Worm (Caenorhabditis elegans): ENCODE data around the gene pmk-2.
A peak's percentile ranks its signal among the peaks of the same experiment; 100 is the strongest.

Gene pmk-2

DNA sequence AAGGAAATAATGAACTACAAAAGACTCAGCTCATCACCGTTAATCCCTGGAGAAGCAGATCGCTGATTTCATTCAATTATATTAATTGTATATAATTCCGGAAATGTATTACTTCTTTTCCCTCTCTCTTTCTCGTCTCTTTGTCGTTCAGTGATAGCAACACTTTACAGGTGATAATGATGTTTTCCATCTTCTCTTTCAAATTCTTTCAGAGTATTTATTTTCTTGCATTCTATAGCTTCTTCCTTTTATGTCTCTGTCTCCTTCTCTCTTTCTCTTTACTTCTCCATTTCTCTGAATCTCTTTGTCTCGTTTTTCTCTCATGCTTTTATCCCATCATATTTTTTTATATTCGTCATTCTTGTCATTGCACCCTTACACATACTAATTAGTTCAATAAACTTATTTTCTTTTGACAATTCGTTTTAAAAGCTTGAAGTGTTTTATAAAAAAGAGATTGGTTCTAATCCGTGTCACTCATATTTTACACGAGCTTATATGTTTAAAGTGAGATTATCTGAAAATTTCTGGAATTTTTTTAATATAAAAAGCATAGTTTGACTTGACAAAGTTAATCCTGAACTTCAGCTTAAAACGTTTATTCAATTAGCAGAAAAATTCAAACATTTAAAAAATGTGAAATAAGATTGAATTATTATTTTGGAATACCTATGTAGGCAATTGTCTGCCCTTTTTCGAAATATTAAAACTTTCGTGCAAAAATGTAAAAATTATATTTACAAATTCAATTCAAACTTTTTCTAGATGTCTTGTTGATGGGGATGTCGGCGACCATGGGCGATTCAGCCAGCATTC, at the start of gene pmk-2:
pmk-2 (plus strand) TSS at position 766 of the 816 bp plus-strand sequence.
- peak; percentile 4 for TF ChIP-seq snpc-4 (tag; optimal IDR thresholded peaks at IDR 0.05)
- TF ChIP-seq lsy-2 (tag; optimal IDR thresholded peaks at IDR 0.05): peak in 1 of 2 experiments; percentile 54
- no peak for TF ChIP-seq mab-5 (tag; optimal IDR thresholded peaks at IDR 0.05)
- TF ChIP-seq crh-2 (tag; optimal IDR thresholded peaks at IDR 0.05): peak; percentile 52
- TF ChIP-seq zag-1 (tag; optimal IDR thresholded peaks at IDR 0.05): no peak
- peak; percentile 54 for TF ChIP-seq fos-1 (tag; optimal IDR thresholded peaks at IDR 0.05)
- peak; percentile 46 for TF ChIP-seq unc-55 (GFP tag; optimal IDR thresholded peaks at IDR 0.05)
- TF ChIP-seq lin-13 (GFP tag; optimal IDR thresholded peaks at IDR 0.05): peak; percentile 24
- peak; percentile 67 for TF ChIP-seq C34F6.9 (tag; optimal IDR thresholded peaks at IDR 0.05)
- peak; percentile 47 for TF ChIP-seq dmd-4 (tag; optimal IDR thresholded peaks at IDR 0.05)
- no peak for TF ChIP-seq mdl-1 (tag; optimal IDR thresholded peaks at IDR 0.05)
- no peak for TF ChIP-seq gmeb-1 (tag; optimal IDR thresholded peaks at IDR 0.05)

DNA sequence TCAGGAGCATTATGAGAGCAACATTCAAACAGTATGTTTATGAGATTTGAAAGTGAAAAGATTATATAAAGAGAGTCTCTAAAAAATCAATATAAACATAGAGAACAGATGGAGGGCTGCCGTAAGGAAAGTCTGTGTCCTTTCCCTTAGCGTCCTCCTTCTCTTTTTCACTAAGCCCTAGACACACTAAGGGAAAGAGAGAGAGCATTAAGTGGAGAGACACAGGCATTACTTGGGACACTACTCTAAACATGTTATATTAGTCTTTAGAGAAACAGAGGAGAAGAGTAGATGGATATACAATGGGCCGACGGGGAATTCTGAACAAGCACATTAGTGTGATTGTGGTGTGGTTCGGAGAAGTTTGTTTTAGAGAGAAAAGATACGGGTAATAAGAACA, 46.9 kb upstream of the pmk-2 start:
- TF ChIP-seq ceh-82 (tag; optimal IDR thresholded peaks at IDR 0.05) (no peak), nhr-12 (tag; optimal IDR thresholded peaks at IDR 0.05) (no peak)

DNA sequence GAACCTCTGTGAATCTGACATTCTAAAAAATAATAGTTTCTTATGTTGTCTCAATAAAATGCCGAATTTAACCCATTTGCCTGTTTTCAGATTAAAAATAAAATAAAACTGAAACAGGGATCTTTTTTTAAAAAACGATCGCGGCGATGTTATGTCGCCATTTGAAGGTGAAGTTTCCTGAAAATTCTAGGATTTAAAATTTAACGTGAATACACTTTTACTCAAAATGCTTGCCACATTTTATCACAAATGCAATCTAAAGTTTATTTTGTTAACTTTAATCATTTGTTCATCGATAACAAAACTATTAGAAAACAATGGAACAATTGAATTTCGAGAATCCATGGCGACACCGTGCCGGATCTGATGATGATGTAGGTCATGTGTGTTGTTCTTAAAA, 43.7 kb upstream of the pmk-2 start, which contains the start of gene Y42H9AR.2:
Y42H9AR.2 (plus strand) TSS at position 301 of the 400 bp plus-strand sequence.
- TF ChIP-seq zag-1 (tag; optimal IDR thresholded peaks at IDR 0.05): no peak
- TF ChIP-seq ztf-11 (tag; optimal IDR thresholded peaks at IDR 0.05): no peak
- TF ChIP-seq nhr-237 (tag; optimal IDR thresholded peaks at IDR 0.05): no peak
- no peak for TF ChIP-seq skn-1 (tag; optimal IDR thresholded peaks at IDR 0.05)
- TF ChIP-seq nhr-12 (tag; optimal IDR thresholded peaks at IDR 0.05): no peak

DNA sequence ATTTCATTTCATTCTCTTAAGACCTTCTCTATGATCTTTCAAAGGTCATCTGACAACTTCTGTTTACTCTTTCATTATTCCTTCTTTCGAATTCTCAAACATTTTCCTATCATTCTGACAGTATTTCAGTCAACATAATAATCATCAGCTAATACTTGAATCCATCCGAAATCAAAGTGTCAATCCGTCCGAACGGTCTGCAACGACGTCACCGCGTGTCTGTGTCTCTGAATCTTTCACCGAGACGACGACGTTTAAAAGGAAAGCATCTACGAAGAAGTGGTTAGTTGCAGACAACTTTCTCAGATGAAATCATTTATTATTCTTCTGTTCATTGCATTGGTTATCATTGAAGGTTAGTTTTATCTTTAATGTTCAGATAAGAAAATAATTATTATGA, 41.1 kb upstream of the pmk-2 start, which contains the start of gene Y42H9AR.5:
Y42H9AR.5 (plus strand) TSS at position 301 of the 400 bp plus-strand sequence.
- no peak for TF ChIP-seq lsy-2 (tag; optimal IDR thresholded peaks at IDR 0.05)
- peak; percentile 42 for TF ChIP-seq fos-1 (tag; optimal IDR thresholded peaks at IDR 0.05)

DNA sequence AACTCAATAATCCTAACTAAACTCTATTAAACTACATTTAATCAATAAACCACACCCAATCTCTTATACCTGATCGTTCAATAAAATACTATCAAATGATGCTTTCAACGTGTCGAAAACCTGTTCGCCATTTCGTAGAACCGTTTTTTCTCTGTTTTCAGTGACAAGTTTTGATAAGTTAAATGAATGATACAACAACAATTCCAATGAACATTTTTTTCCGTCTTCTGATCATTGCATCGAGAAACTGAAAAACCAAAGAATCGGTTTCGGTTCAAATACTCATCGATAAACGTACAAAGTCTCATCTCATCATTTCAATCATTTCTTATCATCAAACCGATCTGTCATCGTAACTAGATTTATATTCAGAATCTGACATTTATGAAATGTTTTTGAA, 40.1 kb upstream of the pmk-2 start:
- TF ChIP-seq sma-3 (GFP tag; optimal IDR thresholded peaks at IDR 0.05): peak; percentile 14
- peak; percentile 37 for TF ChIP-seq nhr-25 (tag; optimal IDR thresholded peaks at IDR 0.05)
- peak; percentile 45 for TF ChIP-seq nhr-21 (tag; optimal IDR thresholded peaks at IDR 0.05)
- no peak for TF ChIP-seq zag-1 (tag; optimal IDR thresholded peaks at IDR 0.05)
- no peak for TF ChIP-seq dmd-4 (tag; optimal IDR thresholded peaks at IDR 0.05)
- no peak for TF ChIP-seq nhr-10 (tag; optimal IDR thresholded peaks at IDR 0.05)
- peak; percentile 3 for TF ChIP-seq crh-2 (tag; optimal IDR thresholded peaks at IDR 0.05)
- peak; percentile 66 for TF ChIP-seq sma-9 (GFP tag; optimal IDR thresholded peaks at IDR 0.05)
- TF ChIP-seq sma-9 (tag; optimal IDR thresholded peaks at IDR 0.05): no peak

DNA sequence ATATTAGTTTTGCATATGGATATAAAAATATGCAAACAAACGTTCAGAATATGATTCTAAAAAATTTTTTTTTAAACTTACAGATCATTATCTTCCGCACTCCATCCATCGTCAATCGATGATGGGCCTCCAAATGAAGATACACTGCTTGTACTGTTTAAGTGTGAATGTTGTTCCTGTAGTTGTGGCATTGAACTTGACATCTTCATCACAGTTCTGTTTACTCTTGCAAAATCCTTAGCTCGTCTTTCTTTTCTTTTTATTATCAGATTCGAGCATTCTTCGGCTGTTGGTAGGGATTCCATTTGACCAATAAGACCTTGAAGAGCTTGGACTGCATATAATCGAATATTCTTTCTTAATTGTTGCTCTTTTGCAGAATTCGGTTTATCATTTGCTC, 38.2 kb upstream of the pmk-2 start:
- TF ChIP-seq elt-3 (tag; optimal IDR thresholded peaks at IDR 0.05) (no peak), R02D3.7 (tag; optimal IDR thresholded peaks at IDR 0.05) (no peak), Y55F3AM.14 (GFP tag; optimal IDR thresholded peaks at IDR 0.05) (no peak), aly-2 (tag; optimal IDR thresholded peaks at IDR 0.05) (no peak), gmeb-1 (tag; optimal IDR thresholded peaks at IDR 0.05) (no peak)

DNA sequence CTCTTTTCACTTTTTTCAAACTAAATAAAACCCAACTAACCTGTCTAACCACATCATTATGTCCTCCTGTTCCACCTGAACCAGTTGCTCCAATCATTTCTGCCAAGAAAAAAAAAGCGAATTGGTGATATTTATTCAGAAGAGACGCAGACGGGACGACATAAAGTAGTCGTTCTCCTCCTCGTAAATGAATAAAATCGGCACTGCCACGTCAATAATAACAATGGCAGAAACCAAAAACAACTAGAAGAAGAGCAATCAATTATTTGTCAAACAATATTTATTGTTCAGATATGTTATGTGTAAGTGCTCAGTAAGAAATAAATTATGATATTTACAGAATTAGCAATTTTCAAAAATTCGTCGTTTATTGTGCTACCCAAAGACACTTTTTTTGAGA, 35.8 kb upstream of the pmk-2 start, which contains the start of gene rabs-5:
rabs-5 (minus strand) TSS at position 101 of the 400 bp plus-strand sequence.
- TF ChIP-seq ama-1 (optimal IDR thresholded peaks at IDR 0.05) (peak; percentile 4), sem-4 (tag; optimal IDR thresholded peaks at IDR 0.05) (peak; percentile 57), lin-11 (tag; optimal IDR thresholded peaks at IDR 0.05) (no peak), elt-3 (tag; optimal IDR thresholded peaks at IDR 0.05) (no peak)

Measured in whole organism, L2 larva.